Worm (Caenorhabditis elegans) whole organism, L4 larva: Measurements from ENCODE around the gene W10G6.6.

Source experiments
- F10B5.3 ChIP-seq: sonication (generic microtip); optimal IDR thresholded peaks from 2 replicates; lab custom pipeline; 2016; ENCODE audit warnings: mild to moderate bottlenecking, missing genetic modification characterization, missing compliant biosample characterization
- F37D6.2 ChIP-seq: sonication (generic microtip); optimal IDR thresholded peaks from 2 replicates; lab custom pipeline; 2016; ENCODE audit warnings: mild to moderate bottlenecking, missing genetic modification characterization, missing compliant biosample characterization
- Y48G9A.11 ChIP-seq: fragments of 200-800 bp; sonication (Bioruptor generic); IDR thresholded peaks from 2 replicates; pipeline ENCODE4 v1.3.6; 2022; ENCODE audit warnings: missing genetic modification reagents, missing genetic modification characterization, missing compliant biosample characterization
- Y75B8A.6 ChIP-seq: fragments of 200-800 bp; sonication (Bioruptor generic); IDR thresholded peaks from 2 replicates; pipeline ENCODE4 v1.3.6; 2022; ENCODE audit warnings: missing genetic modification reagents, missing genetic modification characterization, missing compliant biosample characterization
- aha-1 ChIP-seq: fragments of 150-350 bp; peaks from one replicate; lab custom pipeline; 2014; ENCODE audit warnings: missing biosample characterization, missing genetic modification characterization
- arid-1 ChIP-seq: fragments of 200-800 bp; sonication (Bioruptor generic); conservative IDR thresholded peaks from 2 replicates; pipeline ENCODE4 v1.3.6; 2022; ENCODE audit warnings: missing genetic modification reagents, missing genetic modification characterization, missing compliant biosample characterization
- ceh-28 ChIP-seq: fragments of 150-350 bp; optimal IDR thresholded peaks from 2 replicates; lab custom pipeline; 2014; ENCODE audit warnings: missing biosample characterization, missing genetic modification reagents, missing genetic modification characterization
- ceh-62 ChIP-seq: sonication (generic microtip); optimal IDR thresholded peaks from 2 replicates; lab custom pipeline; 2017; ENCODE audit warnings: missing biosample characterization, missing genetic modification characterization
- ceh-82 ChIP-seq: sonication (generic microtip); optimal IDR thresholded peaks from 2 replicates; lab custom pipeline; 2017; ENCODE audit warnings: missing biosample characterization, missing genetic modification characterization
- ctbp-1 ChIP-seq: fragments of 200-800 bp; sonication (Bioruptor generic); IDR thresholded peaks from 2 replicates; pipeline ENCODE4 v1.3.6; 2022; ENCODE audit warnings: missing genetic modification reagents, missing genetic modification characterization, missing compliant biosample characterization
- dmd-8 ChIP-seq: fragments of 200-800 bp; sonication (Bioruptor generic); IDR thresholded peaks from 2 replicates; pipeline ENCODE4 v1.3.6; 2022; ENCODE audit warnings: missing genetic modification characterization, missing compliant biosample characterization
- dpl-1 ChIP-seq: fragments of 150-350 bp; optimal IDR thresholded peaks from 2 replicates; lab custom pipeline; 2014; ENCODE audit warnings: missing biosample characterization, missing genetic modification reagents, missing genetic modification characterization
- duxl-1 ChIP-seq: sonication (generic microtip); optimal IDR thresholded peaks from 2 replicates; lab custom pipeline; 2016; ENCODE audit warnings: mild to moderate bottlenecking, missing genetic modification characterization, moderate library complexity, missing compliant biosample characterization; ENCODE audit not compliant: poor library complexity
- dve-1 ChIP-seq: sonication (generic microtip); optimal IDR thresholded peaks from 2 replicates; lab custom pipeline; 2017; ENCODE audit warnings: antibody characterized with exemption, mild to moderate bottlenecking, missing genetic modification characterization, missing compliant biosample characterization; ENCODE audit not compliant: insufficient read depth
- egl-27 ChIP-seq: sonication (generic microtip); optimal IDR thresholded peaks from 3 replicates; lab custom pipeline; 2017; ENCODE audit warnings: missing biosample characterization, missing genetic modification reagents, missing genetic modification characterization
- fkh-10 ChIP-seq: fragments of 150-350 bp; optimal IDR thresholded peaks from 2 replicates; lab custom pipeline; 2014; ENCODE audit warnings: missing biosample characterization, missing genetic modification reagents, missing genetic modification characterization
- hif-1 ChIP-seq, 2 experiments: sonication (generic microtip); optimal IDR thresholded peaks; 2 replicates each; lab custom pipeline; 2016 to 2017; ENCODE audit warnings: missing compliant biosample characterization in 2 of 2, missing genetic modification characterization in 2 of 2, missing genetic modification reagents in 2 of 2, missing genotype in 2 of 2, mild to moderate bottlenecking in 1 of 2
- hlh-11 ChIP-seq: fragments of 200-800 bp; sonication (Bioruptor generic); optimal IDR thresholded peaks from 2 replicates; lab custom pipeline; 2018; ENCODE audit warnings: mild to moderate bottlenecking, missing genetic modification characterization, missing compliant biosample characterization
- hlh-30 ChIP-seq: sonication (generic microtip); optimal IDR thresholded peaks from 2 replicates; lab custom pipeline; 2017; ENCODE audit warnings: antibody characterized with exemption, mild to moderate bottlenecking, missing genetic modification characterization, missing compliant biosample characterization; ENCODE audit not compliant: insufficient read depth
- hmg-1.1 ChIP-seq: fragments of 200-800 bp; sonication (Bioruptor generic); IDR thresholded peaks from 2 replicates; pipeline ENCODE4 v1.3.6; 2022; ENCODE audit warnings: missing genetic modification reagents, missing genetic modification characterization, missing compliant biosample characterization
- jun-1 ChIP-seq: fragments of 150-350 bp; optimal IDR thresholded peaks from 2 replicates; lab custom pipeline; 2014; ENCODE audit warnings: missing biosample characterization, missing genetic modification reagents, missing genetic modification characterization
- lim-7 ChIP-seq: fragments of 200-800 bp; sonication (Bioruptor generic); IDR thresholded peaks from 2 replicates; pipeline ENCODE4 v1.3.6; 2022; ENCODE audit warnings: missing genetic modification characterization, missing compliant biosample characterization
- lin-1 ChIP-seq: fragments of 200-800 bp; sonication (Bioruptor generic); IDR thresholded peaks from 2 replicates; pipeline ENCODE4 v1.3.6; 2022; ENCODE audit warnings: missing genetic modification reagents, missing genetic modification characterization, missing compliant biosample characterization
- lin-15B ChIP-seq: fragments of 150-350 bp; sonication (generic microtip); optimal IDR thresholded peaks from 3 replicates; lab custom pipeline; 2014; ENCODE audit warnings: missing biosample characterization, missing genetic modification characterization
- lir-3 ChIP-seq: sonication (generic microtip); optimal IDR thresholded peaks from 2 replicates; lab custom pipeline; 2016; ENCODE audit warnings: mild to moderate bottlenecking, missing genetic modification characterization, missing compliant biosample characterization
- madf-5 ChIP-seq, 2 experiments: fragments of 200-800 bp; sonication (Bioruptor generic); IDR thresholded peaks; 2 replicates each; pipeline ENCODE4 v1.3.6; 2022; ENCODE audit warnings: missing compliant biosample characterization in 2 of 2, missing genetic modification characterization in 2 of 2
- madf-9 ChIP-seq: fragments of 200-800 bp; sonication (Bioruptor generic); conservative IDR thresholded peaks from 2 replicates; pipeline ENCODE4 v1.3.6; 2022; ENCODE audit warnings: missing genetic modification reagents, missing genetic modification characterization, missing compliant biosample characterization
- mdl-1 ChIP-seq, 2 experiments: fragments of 150-350 bp in 1 of 2; sonication (generic microtip) in 1 of 2; optimal IDR thresholded peaks; 2 replicates each; lab custom pipeline; 2014 to 2017; ENCODE audit warnings: missing biosample characterization in 2 of 2, missing genetic modification characterization in 2 of 2
- mes-2 ChIP-seq: sonication (generic microtip); optimal IDR thresholded peaks from 2 replicates; lab custom pipeline; 2016; ENCODE audit warnings: missing genotype, mild to moderate bottlenecking, missing genetic modification characterization, missing compliant biosample characterization; ENCODE audit not compliant: poor library complexity, severe bottlenecking
- nhr-10 ChIP-seq: fragments of 150-350 bp; optimal IDR thresholded peaks from 2 replicates; lab custom pipeline; 2014; ENCODE audit warnings: missing biosample characterization, missing genetic modification characterization
- nhr-102 ChIP-seq: sonication (generic microtip); optimal IDR thresholded peaks from 2 replicates; lab custom pipeline; 2016; ENCODE audit warnings: mild to moderate bottlenecking, missing genetic modification characterization, moderate library complexity, missing compliant biosample characterization
- nhr-11 ChIP-seq: fragments of 150-350 bp; optimal IDR thresholded peaks from 2 replicates; lab custom pipeline; 2014; ENCODE audit warnings: missing biosample characterization, missing genetic modification characterization
- nhr-237 ChIP-seq: sonication (generic microtip); optimal IDR thresholded peaks from 2 replicates; lab custom pipeline; 2017; ENCODE audit warnings: missing biosample characterization, missing genetic modification characterization
- nhr-25 ChIP-seq: sonication (generic microtip); optimal IDR thresholded peaks from 2 replicates; lab custom pipeline; 2017; ENCODE audit warnings: missing genetic modification characterization, mild to moderate bottlenecking, missing compliant biosample characterization, antibody characterized with exemption, moderate library complexity, borderline replicate concordance; ENCODE audit not compliant: insufficient read depth
- nhr-48 ChIP-seq: sonication (generic microtip); optimal IDR thresholded peaks from 2 replicates; lab custom pipeline; 2016; ENCODE audit warnings: mild to moderate bottlenecking, missing genetic modification characterization, missing compliant biosample characterization
- nhr-6 ChIP-seq: fragments of 150-350 bp; optimal IDR thresholded peaks from 2 replicates; lab custom pipeline; 2014; ENCODE audit warnings: missing biosample characterization, missing genetic modification characterization
- nhr-77 ChIP-seq: fragments of 150-350 bp; optimal IDR thresholded peaks from 2 replicates; lab custom pipeline; 2014; ENCODE audit warnings: missing biosample characterization, missing genetic modification characterization
- pha-4 ChIP-seq, 2 experiments: fragments of 150-350 bp in 1 of 2; fragments of 200-800 bp in 1 of 2; sonication (Bioruptor generic) in 1 of 2; IDR thresholded peaks in 1 of 2; optimal IDR thresholded peaks in 1 of 2; 2 replicates each; pipeline versions ENCODE4 v1.3.6 to Lab custom; 2014 to 2022; ENCODE audit warnings: missing genetic modification characterization in 2 of 2, missing genetic modification reagents in 2 of 2, missing biosample characterization in 1 of 2, missing compliant biosample characterization in 1 of 2
- php-3 ChIP-seq: fragments of 200-800 bp; sonication (Bioruptor generic); IDR thresholded peaks from 2 replicates; pipeline ENCODE4 v1.3.6; 2022; ENCODE audit warnings: missing genetic modification reagents, missing genetic modification characterization, missing compliant biosample characterization
- set-16 ChIP-seq: fragments of 200-800 bp; sonication (Bioruptor generic); IDR thresholded peaks from 2 replicates; pipeline ENCODE4 v1.3.6; 2022; ENCODE audit warnings: missing genetic modification reagents, missing genetic modification characterization, missing compliant biosample characterization
- snpc-1.2 ChIP-seq: fragments of 200-800 bp; sonication (Bioruptor generic); IDR thresholded peaks from 2 replicates; pipeline ENCODE4 v1.3.6; 2022; ENCODE audit warnings: missing genetic modification reagents, missing genetic modification characterization, missing compliant biosample characterization
- spr-3 ChIP-seq: fragments of 200-800 bp; sonication (Bioruptor generic); optimal IDR thresholded peaks from 2 replicates; lab custom pipeline; 2018; ENCODE audit warnings: mild to moderate bottlenecking, missing genetic modification characterization, missing compliant biosample characterization
- unc-62 ChIP-seq, 3 experiments: fragments of 150-350 bp in 1 of 3; sonication (generic microtip); optimal IDR thresholded peaks in 2 of 3; peaks in 1 of 3; 1 replicate in 1 of 3; 2 replicates in 2 of 3; lab custom pipeline; 2014 to 2017; ENCODE audit warnings: missing biosample characterization in 3 of 3, missing genetic modification characterization in 3 of 3, missing genetic modification reagents in 3 of 3, missing genotype in 1 of 3
- vab-7 ChIP-seq: fragments of 200-800 bp; sonication (Bioruptor generic); IDR thresholded peaks from 2 replicates; pipeline ENCODE4 v1.3.6; 2022; ENCODE audit warnings: missing genetic modification reagents, missing genetic modification characterization, missing compliant biosample characterization
- zfp-3 ChIP-seq: fragments of 200-800 bp; sonication (Bioruptor generic); conservative IDR thresholded peaks from 2 replicates; pipeline ENCODE4 v1.3.6; 2022; ENCODE audit warnings: missing genetic modification reagents, missing genetic modification characterization, missing compliant biosample characterization
- zip-11 ChIP-seq: fragments of 200-800 bp; sonication (Bioruptor generic); IDR thresholded peaks from 2 replicates; pipeline ENCODE4 v1.3.6; 2022; ENCODE audit warnings: missing genetic modification characterization, missing compliant biosample characterization
- zip-2 ChIP-seq: fragments of 150-350 bp; optimal IDR thresholded peaks from 2 replicates; lab custom pipeline; 2014; ENCODE audit warnings: missing biosample characterization, missing genetic modification characterization
- ztf-11 ChIP-seq: fragments of 150-350 bp; optimal IDR thresholded peaks from 2 replicates; lab custom pipeline; 2014; ENCODE audit warnings: missing biosample characterization, missing genetic modification characterization
- ztf-7 ChIP-seq: fragments of 150-350 bp; optimal IDR thresholded peaks from 2 replicates; lab custom pipeline; 2014; ENCODE audit warnings: missing biosample characterization, missing genetic modification characterization

W10G6.6 gene

ce11 chrX:16271147-16271546, 20.6 kb upstream of the W10G6.6 start (continued):
- TF ChIP-seq lim-7 (GFP tag; lab: Robert Waterston, UW) (peak; percentile 86), ztf-11 (tag; lab: Kevin White, UChicago) (no peak), hmg-1.1 (GFP tag; lab: Robert Waterston, UW) (peak; percentile 63; the same call in 1 of the 2 replicates), Y75B8A.6 (GFP tag; lab: Robert Waterston, UW) (0 out of 2 replicates have a peak, but pooled peaks have one; percentile 78), lin-1 (GFP tag; lab: Robert Waterston, UW) (no peak), ceh-62 (tag; lab: Kevin White, UChicago) (no peak), jun-1 (tag; lab: Kevin White, UChicago) (no peak), madf-5 (GFP tag; IDR thresholded peaks at IDR 0.05; lab: Robert Waterston, UW) (peak in 1 of 2 experiments; percentile 73; a peak in 1 of 4 replicates), vab-7 (peak; percentile 86), nhr-6 (no peak), dpl-1 (peak; percentile 4), snpc-1.2 (peak; percentile 75), mes-2 (tag; lab: Kevin White, UChicago) (peak; percentile 65), zip-11 (GFP tag; lab: Robert Waterston, UW) (0 out of 2 replicates have a peak, but pooled peaks have one; percentile 51), madf-9 (GFP tag; lab: Robert Waterston, UW) (peak; percentile 47; the same call in 1 of the 2 replicates), Y48G9A.11 (GFP tag; lab: Robert Waterston, UW) (0 out of 2 replicates have a peak, but pooled peaks have one; percentile 52), mdl-1 (tag; optimal IDR thresholded peaks at IDR 0.05; lab: Kevin White, UChicago) (no peak), duxl-1 (tag; lab: Kevin White, UChicago) (peak; percentile 53), lir-3 (tag; lab: Kevin White, UChicago) (peak; percentile 49), nhr-102 (tag; lab: Kevin White, UChicago) (peak; percentile 27), php-3 (GFP tag; lab: Robert Waterston, UW) (peak; percentile 22; the same call in 1 of the 2 replicates), aha-1 (tag; lab: Kevin White, UChicago) (peak; percentile 61), dve-1 (tag; lab: Kevin White, UChicago) (peak; percentile 65), dmd-8 (GFP tag; lab: Robert Waterston, UW) (peak; percentile 70; the same call in 1 of the 2 replicates), lin-15B (tag; lab: Kevin White, UChicago) (no peak), ceh-28 (tag; lab: Kevin White, UChicago) (no peak), zip-2 (tag; lab: Kevin White, UChicago) (no peak), spr-3 (GFP tag; lab: Kevin White, UChicago) (no peak), arid-1 (peak; percentile 80), nhr-10 (tag; lab: Kevin White, UChicago) (no peak), unc-62 (GFP tag; optimal IDR thresholded peaks at IDR 0.05 in 1 of 2; lab: Kevin White, UChicago) (peak in 1 of 2 experiments; percentile 81), unc-62 (tag; optimal IDR thresholded peaks at IDR 0.05; lab: Kevin White, UChicago) (no peak), egl-27 (tag; lab: Kevin White, UChicago) (no peak), set-16 (GFP tag; lab: Robert Waterston, UW) (no peak), F10B5.3 (tag; lab: Kevin White, UChicago) (no peak), nhr-237 (tag; lab: Kevin White, UChicago) (no peak), ztf-7 (tag; lab: Kevin White, UChicago) (peak; percentile 18), ctbp-1 (GFP tag; lab: Robert Waterston, UW) (peak; percentile 63), nhr-48 (tag; lab: Kevin White, UChicago) (peak; percentile 33), ceh-82 (tag; lab: Kevin White, UChicago) (no peak), hlh-11 (tag; lab: Kevin White, UChicago) (peak; percentile 43), zfp-3 (GFP tag; lab: Robert Waterston, UW) (0 out of 2 replicates have a peak, but pooled peaks have one; percentile 53), fkh-10 (GFP tag; lab: Kevin White, UChicago) (no peak), hif-1 (tag; optimal IDR thresholded peaks at IDR 0.05; lab: Kevin White, UChicago) (peak in 1 of 2 experiments; percentile 4), pha-4 (GFP tag; IDR thresholded peaks at IDR 0.05; lab: Robert Waterston, UW) (peak; percentile 79; the same call in 1 of the 2 replicates), pha-4 (tag; optimal IDR thresholded peaks at IDR 0.05; lab: Kevin White, UChicago) (no peak), F37D6.2 (tag; lab: Kevin White, UChicago) (peak; percentile 11), hlh-30 (tag; lab: Kevin White, UChicago) (peak; percentile 50), nhr-77 (tag; lab: Kevin White, UChicago) (no peak), nhr-25 (no peak), nhr-11 (tag; lab: Kevin White, UChicago) (no peak)
